Worm (Caenorhabditis elegans) whole organism, late embryonic: ENCODE measurements around the gene srz-10.

Experiments
- ama-1 ChIP-seq: fragments of 150-350 bp; optimal IDR thresholded peaks from 2 replicates; lab custom pipeline; 2014
- che-1 ChIP-seq: sonication (generic microtip); optimal IDR thresholded peaks from 2 replicates; lab custom pipeline; 2016; ENCODE audit warnings: mild to moderate bottlenecking, missing genetic modification characterization, missing compliant biosample characterization
- elt-2 ChIP-seq: sonication (generic microtip); optimal IDR thresholded peaks from 2 replicates; lab custom pipeline; 2016; ENCODE audit warnings: missing genetic modification reagents, missing genetic modification characterization, missing compliant biosample characterization
- lin-11 ChIP-seq: fragments of 200-800 bp; sonication (Bioruptor generic); optimal IDR thresholded peaks from 2 replicates; lab custom pipeline; 2018; ENCODE audit warnings: mild to moderate bottlenecking, missing genetic modification characterization, missing compliant biosample characterization
- pqm-1 ChIP-seq: sonication (generic microtip); optimal IDR thresholded peaks from 2 replicates; lab custom pipeline; 2016; ENCODE audit warnings: missing genetic modification characterization, missing compliant biosample characterization
- sdc-2 ChIP-seq: sonication (generic microtip); optimal IDR thresholded peaks from 2 replicates; lab custom pipeline; 2016; ENCODE audit warnings: missing genotype, missing genetic modification characterization, missing compliant biosample characterization
- tbx-2 ChIP-seq: sonication (generic microtip); optimal IDR thresholded peaks from 2 replicates; lab custom pipeline; 2016; ENCODE audit warnings: missing genetic modification characterization, missing compliant biosample characterization

- no peak for TF ChIP-seq ama-1 (lab: Kevin White, UChicago)
- no peak for TF ChIP-seq tbx-2 (tag; lab: Kevin White, UChicago)
- no peak for TF ChIP-seq pqm-1
- no peak for TF ChIP-seq che-1 (tag; lab: Kevin White, UChicago)
- no peak for TF ChIP-seq sdc-2 (tag; lab: Kevin White, UChicago)
- no peak for TF ChIP-seq elt-2 (tag; lab: Kevin White, UChicago)
- TF ChIP-seq lin-11 (tag; lab: Kevin White, UChicago) = no peak
These were observed 30.5 kb upstream of the srz-10 start, which contains the start of gene clec-228 for ce11 chrV:15339363-15339762.
